Worm (Caenorhabditis elegans) whole organism, L1 larva: Measurements from ENCODE around the gene B0250.18.

Experiments used
- efl-1 ChIP-seq, 4 experiments: fragments of 150-350 bp; optimal IDR thresholded peaks in 3 of 4; peaks in 1 of 4; 1 replicate in 1 of 4; 2 replicates in 3 of 4; lab custom pipeline; 2014; ENCODE audit warnings: missing biosample characterization in 2 of 4, missing genetic modification characterization in 2 of 4, missing genetic modification reagents in 2 of 4
- tbx-2 ChIP-seq: sonication (generic microtip); optimal IDR thresholded peaks from 2 replicates; lab custom pipeline; 2016; ENCODE audit warnings: missing genetic modification characterization, missing compliant biosample characterization

Gene B0250.18

ce11 chrV:20406817-20407216 lies 53.9 kb downstream of the B0250.18 start:
- no peak for TF ChIP-seq efl-1 (optimal IDR thresholded peaks at IDR 0.05; lab: Kevin White, UChicago)
- peak in 1 of 2 experiments; percentile 63 for TF ChIP-seq efl-1 (GFP tag; optimal IDR thresholded peaks at IDR 0.05 in 1 of 2; lab: Kevin White, UChicago)
- no peak for TF ChIP-seq tbx-2 (tag; lab: Kevin White, UChicago)
